Worm (Caenorhabditis elegans) whole organism, late embryonic: ENCODE measurements around the gene fbxb-2.

Source experiments
- F13H6.1 ChIP-seq: sonication (generic microtip); optimal IDR thresholded peaks from 2 replicates; lab custom pipeline; 2016; ENCODE audit warnings: missing genetic modification characterization, missing compliant biosample characterization
- Y22D7AL.16 ChIP-seq: sonication (generic microtip); optimal IDR thresholded peaks from 2 replicates; lab custom pipeline; 2016; ENCODE audit warnings: missing genetic modification characterization, missing compliant biosample characterization
- ama-1 ChIP-seq: fragments of 150-350 bp; optimal IDR thresholded peaks from 2 replicates; lab custom pipeline; 2014
- ceh-19 ChIP-seq: fragments of 200-800 bp; sonication (Bioruptor generic); optimal IDR thresholded peaks from 2 replicates; lab custom pipeline; 2018; ENCODE audit warnings: mild to moderate bottlenecking, missing genetic modification characterization, missing compliant biosample characterization
- ceh-24 ChIP-seq: sonication (generic microtip); optimal IDR thresholded peaks from 2 replicates; lab custom pipeline; 2016; ENCODE audit warnings: mild to moderate bottlenecking, missing genetic modification characterization, missing compliant biosample characterization
- ceh-30 ChIP-seq: fragments of 150-350 bp; optimal IDR thresholded peaks from 2 replicates; lab custom pipeline; 2014; ENCODE audit warnings: missing biosample characterization, missing genetic modification characterization
- ceh-31 ChIP-seq: sonication (generic microtip); optimal IDR thresholded peaks from 2 replicates; lab custom pipeline; 2016; ENCODE audit warnings: missing genetic modification characterization, missing compliant biosample characterization
- ceh-34 ChIP-seq: sonication (generic microtip); optimal IDR thresholded peaks from 2 replicates; lab custom pipeline; 2016; ENCODE audit warnings: mild to moderate bottlenecking, missing genetic modification characterization, missing compliant biosample characterization
- ceh-45 ChIP-seq: fragments of 200-800 bp; sonication (Bioruptor generic); IDR thresholded peaks from 2 replicates; pipeline ENCODE4 v1.3.6; 2022; ENCODE audit warnings: missing genetic modification reagents, missing genetic modification characterization, missing compliant biosample characterization
- ceh-48 ChIP-seq: sonication (generic microtip); optimal IDR thresholded peaks from 2 replicates; lab custom pipeline; 2016; ENCODE audit warnings: missing genetic modification characterization, inconsistent platforms, missing compliant biosample characterization
- ceh-6 ChIP-seq: fragments of 200-800 bp; sonication (Bioruptor generic); optimal IDR thresholded peaks from 2 replicates; lab custom pipeline; 2018; ENCODE audit warnings: mild to moderate bottlenecking, missing genetic modification characterization, missing compliant biosample characterization
- che-1 ChIP-seq: sonication (generic microtip); optimal IDR thresholded peaks from 2 replicates; lab custom pipeline; 2016; ENCODE audit warnings: mild to moderate bottlenecking, missing genetic modification characterization, missing compliant biosample characterization
- dmd-4 ChIP-seq: sonication (generic microtip); optimal IDR thresholded peaks from 2 replicates; lab custom pipeline; 2016; ENCODE audit warnings: borderline replicate concordance, missing genetic modification characterization, missing compliant biosample characterization
- fkh-6 ChIP-seq: sonication (generic microtip); optimal IDR thresholded peaks from 2 replicates; lab custom pipeline; 2016; ENCODE audit warnings: missing genetic modification characterization, missing compliant biosample characterization
- gmeb-2 ChIP-seq: sonication (generic microtip); optimal IDR thresholded peaks from 2 replicates; lab custom pipeline; 2016; ENCODE audit warnings: missing genetic modification characterization, inconsistent platforms, missing compliant biosample characterization
- hlh-6 ChIP-seq: sonication (generic microtip); optimal IDR thresholded peaks from 2 replicates; lab custom pipeline; 2016; ENCODE audit warnings: missing genotype, missing genetic modification characterization, missing compliant biosample characterization
- lim-6 ChIP-seq: sonication (generic microtip); optimal IDR thresholded peaks from 2 replicates; lab custom pipeline; 2016; ENCODE audit warnings: missing genetic modification characterization, missing compliant biosample characterization
- lin-11 ChIP-seq: fragments of 200-800 bp; sonication (Bioruptor generic); optimal IDR thresholded peaks from 2 replicates; lab custom pipeline; 2018; ENCODE audit warnings: mild to moderate bottlenecking, missing genetic modification characterization, missing compliant biosample characterization
- madf-2 ChIP-seq: sonication (generic microtip); optimal IDR thresholded peaks from 2 replicates; lab custom pipeline; 2017; ENCODE audit warnings: missing genetic modification characterization, missing compliant biosample characterization
- mec-3 ChIP-seq: sonication (generic microtip); optimal IDR thresholded peaks from 2 replicates; lab custom pipeline; 2016; ENCODE audit warnings: borderline replicate concordance, missing genetic modification characterization, missing compliant biosample characterization
- nhr-232 ChIP-seq: sonication (generic microtip); optimal IDR thresholded peaks from 2 replicates; lab custom pipeline; 2016; ENCODE audit warnings: missing genetic modification characterization, missing compliant biosample characterization
- odd-2 ChIP-seq: sonication (generic microtip); optimal IDR thresholded peaks from 2 replicates; lab custom pipeline; 2017; ENCODE audit warnings: antibody characterized with exemption, mild to moderate bottlenecking, missing genetic modification characterization, missing compliant biosample characterization
- pax-1 ChIP-seq: fragments of 150-350 bp; optimal IDR thresholded peaks from 2 replicates; lab custom pipeline; 2014; ENCODE audit warnings: missing biosample characterization, missing genetic modification characterization
- pha-4 ChIP-seq: fragments of 150-350 bp; optimal IDR thresholded peaks from 2 replicates; lab custom pipeline; 2018; ENCODE audit warnings: missing biosample characterization, missing genetic modification reagents, missing genetic modification characterization
- pqm-1 ChIP-seq: sonication (generic microtip); optimal IDR thresholded peaks from 2 replicates; lab custom pipeline; 2016; ENCODE audit warnings: missing genetic modification characterization, missing compliant biosample characterization
- ref-2 ChIP-seq: sonication (generic microtip); optimal IDR thresholded peaks from 2 replicates; lab custom pipeline; 2016; ENCODE audit warnings: missing genetic modification characterization, missing compliant biosample characterization
- rnt-1 ChIP-seq: sonication (generic microtip); optimal IDR thresholded peaks from 2 replicates; lab custom pipeline; 2016; ENCODE audit warnings: missing genetic modification characterization, missing compliant biosample characterization
- sdc-2 ChIP-seq: sonication (generic microtip); optimal IDR thresholded peaks from 2 replicates; lab custom pipeline; 2016; ENCODE audit warnings: missing genotype, missing genetic modification characterization, missing compliant biosample characterization
- sox-2 ChIP-seq: fragments of 200-800 bp; sonication (Bioruptor generic); IDR thresholded peaks from 2 replicates; pipeline ENCODE4 v1.3.6; 2022; ENCODE audit warnings: missing genetic modification reagents, missing genetic modification characterization, missing compliant biosample characterization
- tbx-2 ChIP-seq: sonication (generic microtip); optimal IDR thresholded peaks from 2 replicates; lab custom pipeline; 2016; ENCODE audit warnings: missing genetic modification characterization, missing compliant biosample characterization
- ttx-3 ChIP-seq: sonication (generic microtip); optimal IDR thresholded peaks from 2 replicates; lab custom pipeline; 2016; ENCODE audit warnings: missing genetic modification reagents, missing genetic modification characterization, missing compliant biosample characterization
- unc-3 ChIP-seq, 2 experiments: fragments of 200-800 bp in 1 of 2; sonication (Bioruptor generic) in 1 of 2; sonication (generic microtip) in 1 of 2; conservative IDR thresholded peaks in 1 of 2; optimal IDR thresholded peaks in 1 of 2; 2 replicates each; pipeline versions ENCODE4 v1.3.6 to Lab custom; 2016 to 2022; ENCODE audit warnings: missing compliant biosample characterization in 2 of 2, missing genetic modification characterization in 2 of 2, missing genetic modification reagents in 1 of 2
- zip-5 ChIP-seq: sonication (generic microtip); optimal IDR thresholded peaks from 2 replicates; lab custom pipeline; 2016; ENCODE audit warnings: missing genetic modification characterization, missing compliant biosample characterization
- ztf-16 ChIP-seq: sonication (generic microtip); optimal IDR thresholded peaks from 2 replicates; lab custom pipeline; 2017; ENCODE audit warnings: missing genetic modification characterization, missing compliant biosample characterization

Gene fbxb-2

ce11 chrV:19262349-19262748, 25.2 kb upstream of the fbxb-2 start, which contains the start of gene F21D9.2:
Gene F21D9.2 (minus strand): TSS chrV:19262449.
- TF ChIP-seq tbx-2 (no peak), rnt-1 (tag; lab: Kevin White, UChicago) (no peak), ceh-31 (tag; lab: Kevin White, UChicago) (no peak), pha-4 (no peak), sox-2 (no peak), nhr-232 (no peak), Y22D7AL.16 (tag; lab: Kevin White, UChicago) (no peak), unc-3 (GFP tag; conservative IDR thresholded peaks at IDR 0.05; lab: Robert Waterston, UW) (no peak), unc-3 (tag; optimal IDR thresholded peaks at IDR 0.05; lab: Kevin White, UChicago) (no peak), hlh-6 (tag; lab: Kevin White, UChicago) (no peak)

DNA sequence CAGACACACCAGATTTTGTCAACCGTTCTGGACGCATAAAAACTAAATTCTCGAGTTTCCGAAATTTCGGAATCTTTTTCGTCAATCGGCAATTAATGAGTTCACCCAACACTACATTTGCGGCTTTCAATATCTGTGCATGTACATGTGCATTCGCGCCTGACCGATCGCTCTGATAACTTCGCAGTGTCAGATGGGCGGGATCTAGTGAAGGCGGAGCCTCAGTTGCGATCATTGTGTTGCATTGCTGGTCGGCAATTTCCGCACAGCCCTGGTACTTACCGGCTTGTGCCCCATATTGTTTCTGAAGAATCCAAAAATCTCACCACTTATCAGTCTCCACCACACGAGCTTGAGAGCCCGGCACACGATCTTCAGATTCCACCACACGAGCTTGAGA, 23.6 kb upstream of the fbxb-2 start:
- TF ChIP-seq ceh-31 (tag; lab: Kevin White, UChicago) (no peak), lim-6 (tag; lab: Kevin White, UChicago) (no peak), Y22D7AL.16 (tag; lab: Kevin White, UChicago) (no peak), sox-2 (no peak), ceh-30 (tag; lab: Kevin White, UChicago) (no peak), che-1 (no peak)

- TF ChIP-seq madf-2: no peak
- no peak for TF ChIP-seq ama-1
- TF ChIP-seq pax-1 (tag; lab: Kevin White, UChicago): no peak
Measured at ce11 chrV:19259403-19259802, 22.3 kb upstream of the fbxb-2 start.

- TF ChIP-seq ceh-19 (GFP tag; lab: Kevin White, UChicago): no peak
- no peak for TF ChIP-seq pqm-1 (tag; lab: Kevin White, UChicago)
- no peak for TF ChIP-seq madf-2
- no peak for TF ChIP-seq ceh-31 (tag; lab: Kevin White, UChicago)
- no peak for TF ChIP-seq ceh-48 (tag; lab: Kevin White, UChicago)
- no peak for TF ChIP-seq lim-6 (tag; lab: Kevin White, UChicago)
Measured at ce11 chrV:19257653-19258052, 20.5 kb upstream of the fbxb-2 start, which contains the start of gene F21D9.3. Gene F21D9.3 (minus strand): TSS chrV:19257753.

- TF ChIP-seq che-1 (no peak), zip-5 (tag; lab: Kevin White, UChicago) (no peak), lin-11 (tag; lab: Kevin White, UChicago) (no peak), sdc-2 (no peak), ceh-34 (tag; lab: Kevin White, UChicago) (no peak), ceh-45 (GFP tag; lab: Robert Waterston, UW) (no peak), odd-2 (no peak), ztf-16 (tag; lab: Kevin White, UChicago) (no peak), ceh-6 (GFP tag; lab: Kevin White, UChicago) (no peak), mec-3 (no peak), dmd-4 (tag; lab: Kevin White, UChicago) (no peak), gmeb-2 (no peak), sox-2 (no peak)
Measured at ce11 chrV:19253520-19253919, 16.4 kb upstream of the fbxb-2 start, which contains the start of gene F21D9.4. Gene F21D9.4 (plus strand): TSS chrV:19253820.

- no peak for TF ChIP-seq ceh-24
- TF ChIP-seq ttx-3 (tag; lab: Kevin White, UChicago): no peak
- TF ChIP-seq dmd-4 (tag; lab: Kevin White, UChicago): no peak
- TF ChIP-seq lin-11 (tag; lab: Kevin White, UChicago): no peak
- TF ChIP-seq pha-4: no peak
- no peak for TF ChIP-seq ceh-45 (GFP tag; lab: Robert Waterston, UW)
- TF ChIP-seq F13H6.1: no peak
- no peak for TF ChIP-seq fkh-6 (tag; lab: Kevin White, UChicago)
- no peak for TF ChIP-seq sox-2
- no peak for TF ChIP-seq ref-2 (tag; lab: Kevin White, UChicago)
- TF ChIP-seq ceh-31 (tag; lab: Kevin White, UChicago): no peak
Measured at ce11 chrV:19251844-19252243, 14.7 kb upstream of the fbxb-2 start, which contains the start of gene F21D9.11. Gene F21D9.11 (plus strand): TSS chrV:19252144.
